Fruit fly (Drosophila melanogaster) whole organism, embryonic: ENCODE data around the gene CG44405.

ENCODE experiments used
- ATbp ChIP-seq: fragments of 200-800 bp; sonication (Bioruptor generic); optimal IDR thresholded peaks from 2 replicates; lab custom pipeline; 2017; ENCODE audit warnings: missing biosample characterization, mild to moderate bottlenecking, missing genetic modification characterization, missing genetic modification reagents
- Atf3 ChIP-seq: fragments of 200-800 bp; sonication (Bioruptor generic); optimal IDR thresholded peaks from 3 replicates; lab custom pipeline; 2016; ENCODE audit warnings: missing biosample characterization, missing genetic modification characterization
- Atf6 ChIP-seq: fragments of 200-800 bp; sonication (Bioruptor generic); IDR thresholded peaks from 2 replicates; pipeline ENCODE4 v1.3.6; 2022; ENCODE audit warnings: missing biosample characterization, missing genetic modification characterization
- B-H1 ChIP-seq: fragments of 200-800 bp; sonication (Bioruptor generic); IDR thresholded peaks from 3 replicates; pipeline ENCODE4 v1.3.6; 2022; ENCODE audit warnings: missing biosample characterization, missing genetic modification characterization
- CG10431 ChIP-seq: fragments of 200-800 bp; sonication (Bioruptor generic); optimal IDR thresholded peaks from 3 replicates; lab custom pipeline; 2018; ENCODE audit warnings: missing biosample characterization, mild to moderate bottlenecking, missing genetic modification characterization
- CG10979 ChIP-seq: fragments of 200-800 bp; sonication (Bioruptor generic); optimal IDR thresholded peaks from 2 replicates; lab custom pipeline; 2018; ENCODE audit warnings: missing biosample characterization, mild to moderate bottlenecking, missing genetic modification characterization, moderate library complexity
- CG11504 ChIP-seq: fragments of 200-800 bp; sonication (Bioruptor generic); optimal IDR thresholded peaks from 3 replicates; lab custom pipeline; 2019; ENCODE audit warnings: missing biosample characterization, mild to moderate bottlenecking, missing genetic modification characterization, moderate library complexity
- CG11695 ChIP-seq: fragments of 200-800 bp; sonication (Bioruptor generic); IDR thresholded peaks from 3 replicates; pipeline ENCODE4 v1.3.6; 2022; ENCODE audit warnings: missing biosample characterization, missing genetic modification characterization
- CG1602 ChIP-seq: fragments of 200-800 bp; sonication (Bioruptor generic); optimal IDR thresholded peaks from 3 replicates; lab custom pipeline; 2016; ENCODE audit warnings: missing biosample characterization, missing genetic modification characterization
- CG1603 ChIP-seq: fragments of 200-800 bp; sonication (Bioruptor generic); optimal IDR thresholded peaks from 2 replicates; lab custom pipeline; 2019; ENCODE audit warnings: missing biosample characterization, mild to moderate bottlenecking, missing genetic modification characterization, moderate library complexity
- CG16813 ChIP-seq: fragments of 200-800 bp; sonication (Bioruptor generic); IDR thresholded peaks from 3 replicates; pipeline ENCODE4 v1.3.6; 2022; ENCODE audit warnings: missing biosample characterization, missing genetic modification characterization; ENCODE audit not compliant: partially characterized antibody
- CG17568 ChIP-seq: fragments of 200-800 bp; sonication (Bioruptor generic); optimal IDR thresholded peaks from 2 replicates; lab custom pipeline; 2018; ENCODE audit warnings: missing biosample characterization, mild to moderate bottlenecking, missing genetic modification characterization, moderate library complexity
- CG31224 ChIP-seq: fragments of 200-800 bp; sonication (Bioruptor generic); IDR thresholded peaks from 2 replicates; pipeline ENCODE4 v1.3.6; 2022; ENCODE audit warnings: missing biosample characterization, missing genetic modification characterization
- CG31365 ChIP-seq: fragments of 200-800 bp; sonication (Bioruptor generic); optimal IDR thresholded peaks from 2 replicates; lab custom pipeline; 2018; ENCODE audit warnings: missing biosample characterization, mild to moderate bottlenecking, missing genetic modification characterization
- CG33213 ChIP-seq: fragments of 200-800 bp; sonication (Bioruptor generic); optimal IDR thresholded peaks from 3 replicates; lab custom pipeline; 2016; ENCODE audit warnings: missing biosample characterization, missing genetic modification characterization
- CG4282 ChIP-seq: fragments of 200-800 bp; sonication (Bioruptor generic); optimal IDR thresholded peaks from 2 replicates; lab custom pipeline; 2016; ENCODE audit warnings: missing biosample characterization, missing genetic modification characterization
- CG4360 ChIP-seq: fragments of 200-800 bp; sonication (Bioruptor generic); IDR thresholded peaks from 2 replicates; pipeline ENCODE4 v1.3.6; 2022; ENCODE audit warnings: missing biosample characterization, missing genetic modification characterization
- CG8290 ChIP-seq, 3 experiments: fragments of 200-800 bp; sonication (Bioruptor generic); optimal IDR thresholded peaks; 2 replicates each; lab custom pipeline; 2016 to 2019; ENCODE audit warnings: missing biosample characterization in 3 of 3, missing genetic modification characterization in 3 of 3, mild to moderate bottlenecking in 2 of 3, moderate library complexity in 1 of 3
- CG8924 ChIP-seq: fragments of 200-800 bp; optimal IDR thresholded peaks from 3 replicates; lab custom pipeline; 2019; ENCODE audit warnings: missing biosample characterization, mild to moderate bottlenecking, missing genetic modification characterization, moderate library complexity
- CrebB ChIP-seq: fragments of 200-800 bp; sonication (Bioruptor generic); optimal IDR thresholded peaks from 3 replicates; lab custom pipeline; 2018; ENCODE audit warnings: missing biosample characterization, mild to moderate bottlenecking, missing genetic modification characterization
- Dad ChIP-seq: fragments of 200-800 bp; sonication (Bioruptor generic); optimal IDR thresholded peaks from 3 replicates; lab custom pipeline; 2016; ENCODE audit warnings: missing biosample characterization, missing genetic modification characterization
- Dll ChIP-seq: fragments of 200-800 bp; sonication (Bioruptor generic); IDR thresholded peaks from 4 replicates; pipeline ENCODE4 v1.3.6; 2022; ENCODE audit warnings: missing biosample characterization, missing genetic modification characterization; ENCODE audit not compliant: partially characterized antibody
- Dp ChIP-seq: fragments of 200-800 bp; sonication (Bioruptor generic); optimal IDR thresholded peaks from 2 replicates; lab custom pipeline; 2018; ENCODE audit warnings: missing biosample characterization, mild to moderate bottlenecking, missing genetic modification characterization, moderate library complexity
- HLH54F ChIP-seq: fragments of 200-800 bp; sonication (Bioruptor generic); optimal IDR thresholded peaks from 3 replicates; lab custom pipeline; 2016; ENCODE audit warnings: missing biosample characterization, missing genetic modification characterization
- Hr39 ChIP-seq: fragments of >200 bp; optimal IDR thresholded peaks from 2 replicates; lab custom pipeline; 2017
- Hr51 ChIP-seq, 2 experiments: fragments of 200-800 bp; sonication (Bioruptor generic); optimal IDR thresholded peaks; 2 replicates in 1 of 2; 3 replicates in 1 of 2; lab custom pipeline; 2016 to 2018; ENCODE audit warnings: missing biosample characterization in 2 of 2, missing genetic modification characterization in 2 of 2, mild to moderate bottlenecking in 1 of 2, moderate library complexity in 1 of 2
- Rx ChIP-seq: fragments of 200-800 bp; sonication (Bioruptor generic); IDR thresholded peaks from 2 replicates; pipeline ENCODE4 v1.3.6; 2022; ENCODE audit warnings: missing biosample characterization, missing genetic modification characterization
- Scr ChIP-seq: fragments of 200-800 bp; sonication (Bioruptor generic); IDR thresholded peaks from 2 replicates; pipeline ENCODE4 v1.3.6; 2022; ENCODE audit warnings: missing biosample characterization, missing genetic modification characterization; ENCODE audit not compliant: partially characterized antibody
- Vsx1 ChIP-seq: fragments of 200-800 bp; sonication (Bioruptor generic); optimal IDR thresholded peaks from 2 replicates; lab custom pipeline; 2017; ENCODE audit warnings: missing biosample characterization, mild to moderate bottlenecking, missing genetic modification characterization, missing genetic modification reagents
- aop ChIP-seq: fragments of 200-800 bp; sonication (Bioruptor generic); IDR thresholded peaks from 2 replicates; pipeline ENCODE4 v1.3.6; 2022; ENCODE audit warnings: missing biosample characterization, missing genetic modification characterization
- az2 ChIP-seq: fragments of 200-800 bp; sonication (Bioruptor generic); optimal IDR thresholded peaks from 3 replicates; lab custom pipeline; 2016; ENCODE audit warnings: missing biosample characterization, missing genetic modification characterization
- bsh ChIP-seq, 2 experiments: fragments of 200-800 bp; sonication (Bioruptor generic); optimal IDR thresholded peaks; 2 replicates each; lab custom pipeline; 2017 to 2018; ENCODE audit warnings: mild to moderate bottlenecking in 2 of 2, missing biosample characterization in 2 of 2, missing genetic modification characterization in 2 of 2, moderate library complexity in 1 of 2
- caup ChIP-seq: fragments of 200-800 bp; sonication (Bioruptor generic); optimal IDR thresholded peaks from 3 replicates; lab custom pipeline; 2017; ENCODE audit warnings: missing biosample characterization, mild to moderate bottlenecking, missing genetic modification characterization, moderate library complexity; ENCODE audit not compliant: severe bottlenecking
- chif ChIP-seq, 2 experiments: fragments of 200-800 bp; sonication (Bioruptor generic); optimal IDR thresholded peaks; 3 replicates each; lab custom pipeline; 2016; ENCODE audit warnings: missing biosample characterization in 2 of 2, missing genetic modification characterization in 2 of 2
- danr ChIP-seq: fragments of 200-800 bp; sonication (Bioruptor generic); IDR thresholded peaks from 2 replicates; pipeline ENCODE4 v1.3.6; 2022; ENCODE audit warnings: missing biosample characterization, missing genetic modification characterization
- dimm ChIP-seq: fragments of 200-800 bp; sonication (Bioruptor generic); IDR thresholded peaks from 2 replicates; pipeline ENCODE4 v1.3.6; 2022; ENCODE audit warnings: missing biosample characterization, missing genetic modification characterization
- dm ChIP-seq: fragments of 200-800 bp; sonication (Bioruptor generic); optimal IDR thresholded peaks from 3 replicates; lab custom pipeline; 2016; ENCODE audit warnings: missing biosample characterization, missing genetic modification characterization
- grau ChIP-seq: fragments of 200-800 bp; optimal IDR thresholded peaks from 3 replicates; lab custom pipeline; 2019; ENCODE audit warnings: missing biosample characterization, mild to moderate bottlenecking, missing genetic modification characterization, moderate library complexity
- gt ChIP-seq: fragments of 200-800 bp; sonication (Bioruptor generic); IDR thresholded peaks from 2 replicates; pipeline ENCODE4 v1.3.6; 2022; ENCODE audit warnings: missing biosample characterization, missing genetic modification characterization
- her ChIP-seq: fragments of 200-800 bp; sonication (Bioruptor generic); optimal IDR thresholded peaks from 2 replicates; lab custom pipeline; 2016; ENCODE audit warnings: missing biosample characterization, missing genetic modification characterization
- hth ChIP-seq: fragments of >200 bp; optimal IDR thresholded peaks from 2 replicates; lab custom pipeline; 2017; ENCODE audit warnings: inconsistent platforms
- insv ChIP-seq, 2 experiments: fragments of 200-800 bp; sonication (Bioruptor generic); optimal IDR thresholded peaks; 3 replicates each; lab custom pipeline; 2016 to 2018; ENCODE audit warnings: missing biosample characterization in 2 of 2, missing genetic modification characterization in 2 of 2
- pb ChIP-seq: fragments of 200-800 bp; sonication (Bioruptor generic); optimal IDR thresholded peaks from 3 replicates; lab custom pipeline; 2016; ENCODE audit warnings: missing biosample characterization, missing genetic modification characterization
- pfk ChIP-seq: fragments of 200-800 bp; sonication (Bioruptor generic); optimal IDR thresholded peaks from 2 replicates; lab custom pipeline; 2018; ENCODE audit warnings: missing biosample characterization, mild to moderate bottlenecking, missing genetic modification characterization, moderate library complexity
- sens ChIP-seq: fragments of 200-800 bp; sonication (Bioruptor generic); peaks from one replicate; lab custom pipeline; 2016; ENCODE audit warnings: missing biosample characterization, missing genetic modification characterization
- slp2 ChIP-seq: fragments of 200-800 bp; sonication (Bioruptor generic); optimal IDR thresholded peaks from 2 replicates; lab custom pipeline; 2016; ENCODE audit warnings: missing biosample characterization, missing genetic modification characterization
- tgo ChIP-seq: fragments of 200-800 bp; sonication (Bioruptor generic); IDR thresholded peaks from 3 replicates; pipeline ENCODE4 v1.3.6; 2022; ENCODE audit warnings: missing biosample characterization, missing genetic modification characterization
- vvl ChIP-seq: fragments of 200-800 bp; sonication (Bioruptor generic); IDR thresholded peaks from 2 replicates; pipeline ENCODE4 v1.3.6; 2022; ENCODE audit warnings: missing biosample characterization, missing genetic modification characterization
- zfh1 ChIP-seq: fragments of 200-800 bp; sonication (Bioruptor generic); IDR thresholded peaks from 3 replicates; pipeline ENCODE4 v1.3.6; 2022; ENCODE audit warnings: missing biosample characterization, missing genetic modification characterization

The CG44405 gene

DNA sequence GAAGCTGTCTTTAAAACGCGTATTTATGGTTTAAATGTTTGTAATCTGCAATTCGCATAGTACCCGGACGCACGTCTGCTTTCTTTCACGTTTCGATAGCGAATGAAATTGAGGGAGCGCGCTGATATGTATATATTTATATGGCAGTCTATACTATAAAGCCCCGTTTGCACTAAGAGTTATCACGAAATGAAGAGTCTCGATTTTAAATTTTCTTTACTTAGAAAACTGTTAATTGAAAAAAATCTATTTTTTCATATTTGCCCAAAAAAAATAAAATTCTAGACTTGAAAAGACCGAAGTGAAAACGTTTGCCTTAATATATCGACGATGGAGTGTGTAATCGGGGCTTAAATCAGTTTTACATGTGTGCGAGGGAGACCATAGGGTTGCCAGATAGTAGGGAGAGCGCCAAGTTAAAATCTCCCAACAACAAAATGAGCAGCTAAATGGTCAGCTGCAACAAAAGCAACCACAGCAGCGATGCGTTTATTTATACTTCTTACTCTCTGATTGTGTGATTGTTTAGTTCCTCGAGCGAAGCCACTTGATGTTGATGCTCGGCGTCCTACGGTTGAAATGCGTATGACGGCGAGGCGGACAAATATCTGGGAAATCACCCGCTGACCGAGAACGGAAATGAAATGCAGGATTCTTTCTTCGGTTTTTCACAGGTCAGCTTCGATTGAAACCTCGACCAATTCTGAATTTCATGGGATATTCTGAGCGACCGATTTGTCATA lies 16.4 kb downstream of the CG44405 start, which contains the start of gene cact (continued):
- TF ChIP-seq CrebB (tag; lab: Kevin White, UChicago), result peak; percentile 81
- TF ChIP-seq CG17568 (GFP tag; lab: Kevin White, UChicago), result peak; percentile 86
- TF ChIP-seq sens (GFP tag; lab: Kevin White, UChicago), result peak; percentile 99
- peak; percentile 89 for TF ChIP-seq CG11695 (GFP tag; lab: Robert Waterston, UW)
- TF ChIP-seq B-H1, result peak; percentile 80
- TF ChIP-seq CG33213, result peak; percentile 93
- TF ChIP-seq CG11504 (tag; lab: Kevin White, UChicago), result peak; percentile 91
- no peak for TF ChIP-seq aop (GFP tag; lab: Robert Waterston, UW)
- peak; percentile 86 to 95 for TF ChIP-seq chif (GFP tag; optimal IDR thresholded peaks at IDR 0.05; lab: Kevin White, UChicago)
- peak; percentile 93 for TF ChIP-seq grau
- peak; percentile 79 for TF ChIP-seq CG4282 (GFP tag; lab: Kevin White, UChicago)
- TF ChIP-seq ATbp (GFP tag; lab: Kevin White, UChicago), result peak; percentile 70
- peak; percentile 79 for TF ChIP-seq Vsx1 (GFP tag; lab: Kevin White, UChicago)
- peak; percentile 91 for TF ChIP-seq zfh1 (GFP tag; lab: Robert Waterston, UW)
- TF ChIP-seq CG4360 (GFP tag; lab: Robert Waterston, UW), result peak; percentile 90
- TF ChIP-seq bsh (GFP tag; optimal IDR thresholded peaks at IDR 0.05; lab: Kevin White, UChicago), result peak; percentile 41 to 94
- TF ChIP-seq CG1602, result peak; percentile 93
- peak; percentile 57; the same call in 2 of the 3 replicates for TF ChIP-seq CG16813 (GFP tag; lab: Robert Waterston, UW)
- TF ChIP-seq HLH54F (GFP tag; lab: Kevin White, UChicago), result peak; percentile 95
- TF ChIP-seq Hr39 (lab: Kevin White, UChicago), result no peak
- peak; percentile 61 for TF ChIP-seq CG10431
- TF ChIP-seq tgo, result peak; percentile 90
- TF ChIP-seq CG10979 (tag; lab: Kevin White, UChicago), result peak; percentile 89
- TF ChIP-seq Dll (GFP tag; lab: Robert Waterston, UW), result peak; percentile 66
- TF ChIP-seq her (GFP tag; lab: Kevin White, UChicago), result peak; percentile 90
- TF ChIP-seq Rx (GFP tag; lab: Robert Waterston, UW), result peak; percentile 85
- TF ChIP-seq slp2 (GFP tag; lab: Kevin White, UChicago), result peak; percentile 93
- peak; percentile 69 for TF ChIP-seq Dp (GFP tag; lab: Kevin White, UChicago)
- TF ChIP-seq dm (GFP tag; lab: Kevin White, UChicago), result peak; percentile 92
- TF ChIP-seq CG31365 (tag; lab: Kevin White, UChicago), result peak; percentile 16
- peak; percentile 74 for TF ChIP-seq danr
- TF ChIP-seq CG1603 (tag; lab: Kevin White, UChicago), result peak; percentile 50
- peak; percentile 82 for TF ChIP-seq CG31224
- peak; percentile 39 for TF ChIP-seq pfk
- TF ChIP-seq CG8290 (GFP tag; optimal IDR thresholded peaks at IDR 0.05; lab: Kevin White, UChicago), result peak; percentile 79
- TF ChIP-seq CG8290 (tag; optimal IDR thresholded peaks at IDR 0.05; lab: Kevin White, UChicago), result peak; percentile 27 to 54
- TF ChIP-seq Atf3 (GFP tag; lab: Kevin White, UChicago), result peak; percentile 91
- TF ChIP-seq Scr, result peak; percentile 69
- TF ChIP-seq Atf6 (GFP tag; lab: Robert Waterston, UW), result peak; percentile 89
- peak; percentile 95 for TF ChIP-seq CG8924 (tag; lab: Kevin White, UChicago)
- TF ChIP-seq insv (GFP tag; optimal IDR thresholded peaks at IDR 0.05; lab: Kevin White, UChicago), result peak in 1 of 2 experiments; percentile 58
- TF ChIP-seq az2, result peak; percentile 95
- TF ChIP-seq gt (GFP tag; lab: Robert Waterston, UW), result peak; percentile 71; the same call in 1 of the 2 replicates
- TF ChIP-seq vvl (GFP tag; lab: Robert Waterston, UW), result peak; percentile 96
- TF ChIP-seq caup (GFP tag; lab: Kevin White, UChicago), result peak; percentile 89
- TF ChIP-seq pb (GFP tag; lab: Kevin White, UChicago), result peak; percentile 73
- TF ChIP-seq Dad (GFP tag; lab: Kevin White, UChicago), result peak; percentile 91
- no peak for TF ChIP-seq dimm (GFP tag; lab: Robert Waterston, UW)
- TF ChIP-seq Hr51 (GFP tag; optimal IDR thresholded peaks at IDR 0.05; lab: Kevin White, UChicago), result peak; percentile 92 to 93
- TF ChIP-seq hth (lab: Kevin White, UChicago), result no peak
